Worm (Caenorhabditis elegans): ENCODE measurements around the gene C30G7.5.

ce11 chrV:14948566-14948965, 6.0 kb downstream of the C30G7.5 start:
- no peak for TF ChIP-seq ceh-6 (GFP tag; optimal IDR thresholded peaks at IDR 0.05)
- TF ChIP-seq pat-9 (tag; optimal IDR thresholded peaks at IDR 0.05) = no peak
- no peak for TF ChIP-seq ceh-9 (tag; optimal IDR thresholded peaks at IDR 0.05)
- TF ChIP-seq elt-2 (tag; optimal IDR thresholded peaks at IDR 0.05) = no peak
- TF ChIP-seq ztf-16 (tag; optimal IDR thresholded peaks at IDR 0.05) = no peak
- TF ChIP-seq pha-2 (tag; optimal IDR thresholded peaks at IDR 0.05) = no peak
- TF ChIP-seq unc-55 (GFP tag; optimal IDR thresholded peaks at IDR 0.05) = no peak
- TF ChIP-seq nhr-11 (tag; optimal IDR thresholded peaks at IDR 0.05) = no peak
